Worm (Caenorhabditis elegans): ENCODE data around the gene R12B2.6.
A peak's percentile ranks its signal among the peaks of the same experiment; 100 is the strongest.

R12B2.6 gene

DNA sequence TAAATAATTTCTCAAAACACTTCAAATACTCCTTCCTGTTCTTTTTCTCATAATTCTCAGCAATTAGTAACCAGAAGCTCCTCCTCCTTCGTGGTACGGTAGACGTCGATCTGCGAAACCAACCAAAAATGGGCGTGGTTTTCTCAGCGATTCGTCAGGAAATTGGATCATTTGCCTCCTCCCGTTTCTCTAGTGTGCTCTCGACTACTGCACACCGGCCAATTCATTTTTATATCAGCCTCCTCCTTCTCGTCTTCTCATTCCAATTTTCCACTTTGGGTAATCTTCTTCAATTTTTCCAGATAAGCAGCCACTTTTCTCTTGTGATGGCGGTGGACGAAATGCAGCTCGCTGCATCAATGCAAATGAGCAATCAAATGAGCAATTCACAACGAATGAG lies 35.2 kb downstream of the R12B2.6 start, which contains the start of gene ceh-10:
Gene ceh-10, plus strand, starts transcription at position 301 of the 400 bp plus-strand sequence.
- TF ChIP-seq flh-1 (GFP tag; optimal IDR thresholded peaks at IDR 0.05) (no peak), zip-8 (tag; optimal IDR thresholded peaks at IDR 0.05) (no peak), unc-39 (tag; optimal IDR thresholded peaks at IDR 0.05) (no peak), mep-1 (tag; optimal IDR thresholded peaks at IDR 0.05) (no peak), ceh-43 (GFP tag; optimal IDR thresholded peaks at IDR 0.05) (no peak), sem-2 (GFP tag; optimal IDR thresholded peaks at IDR 0.05) (no peak), drap-1 (GFP tag; optimal IDR thresholded peaks at IDR 0.05) (no peak), nhr-28 (tag; optimal IDR thresholded peaks at IDR 0.05) (no peak), ceh-39 (tag; optimal IDR thresholded peaks at IDR 0.05) (no peak), lsy-2 (tag; optimal IDR thresholded peaks at IDR 0.05) (no peak), hlh-1 (tag; optimal IDR thresholded peaks at IDR 0.05) (no peak), blmp-1 (tag; optimal IDR thresholded peaks at IDR 0.05) (no peak), lin-13 (tag; optimal IDR thresholded peaks at IDR 0.05) (no peak), tbx-8 (GFP tag; optimal IDR thresholded peaks at IDR 0.05) (no peak)

DNA sequence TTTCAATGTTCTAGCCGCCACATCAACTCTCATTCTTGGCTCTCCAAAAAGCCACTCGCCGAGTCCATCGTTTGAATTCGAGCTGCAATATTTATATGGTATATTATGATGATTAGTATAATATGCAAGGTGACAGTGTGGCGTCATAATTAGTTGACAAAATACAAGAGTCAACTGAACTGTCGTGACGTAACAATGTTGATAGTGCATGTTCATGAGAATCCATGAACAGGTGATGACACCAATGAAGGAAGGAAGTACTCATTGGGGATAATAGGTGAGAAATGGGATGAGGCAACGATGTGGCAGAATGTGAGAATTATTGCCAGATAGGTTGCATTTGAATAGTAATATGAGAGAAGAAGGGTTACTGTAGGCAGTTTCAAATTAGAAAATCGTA lies 39.0 kb downstream of the R12B2.6 start:
- TF ChIP-seq ztf-11 (tag; optimal IDR thresholded peaks at IDR 0.05) (no peak), zip-8 (tag; optimal IDR thresholded peaks at IDR 0.05) (peak; percentile 52), nhr-2 (tag; optimal IDR thresholded peaks at IDR 0.05) (peak; percentile 97)

DNA sequence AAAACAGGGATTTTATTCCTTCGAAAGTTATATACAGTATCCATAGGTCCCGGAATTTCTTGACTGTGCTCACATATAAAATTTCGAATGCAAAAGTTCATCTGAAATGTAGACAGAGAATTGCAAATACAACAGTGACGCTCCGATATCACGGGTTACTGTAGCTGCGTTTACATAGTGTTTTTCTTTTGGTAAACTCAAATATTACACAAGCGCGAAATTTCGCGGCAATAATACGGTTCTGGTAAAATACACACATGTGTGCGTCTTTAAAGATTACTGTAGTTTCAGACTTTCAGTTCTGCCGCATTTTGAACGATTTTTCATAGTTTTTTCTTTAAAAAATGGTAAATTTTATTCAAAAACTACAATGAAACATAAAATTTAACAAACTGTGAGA lies 43.4 kb downstream of the R12B2.6 start, which contains the start of gene rev-3:
Gene rev-3, minus strand, starts transcription at position 101 of the 400 bp plus-strand sequence.
- no peak for TF ChIP-seq zip-8 (tag; optimal IDR thresholded peaks at IDR 0.05)
- TF ChIP-seq lsy-2 (tag; optimal IDR thresholded peaks at IDR 0.05), result no peak
- no peak for TF ChIP-seq cnd-1 (tag; optimal IDR thresholded peaks at IDR 0.05)
- TF ChIP-seq hlh-1 (tag; optimal IDR thresholded peaks at IDR 0.05), result no peak
- TF ChIP-seq flh-1 (GFP tag; optimal IDR thresholded peaks at IDR 0.05), result no peak
- no peak for TF ChIP-seq ham-2 (GFP tag; optimal IDR thresholded peaks at IDR 0.05)
- TF ChIP-seq tbx-8 (GFP tag; optimal IDR thresholded peaks at IDR 0.05), result no peak
- no peak for TF ChIP-seq ces-1 (GFP tag; optimal IDR thresholded peaks at IDR 0.05)

DNA sequence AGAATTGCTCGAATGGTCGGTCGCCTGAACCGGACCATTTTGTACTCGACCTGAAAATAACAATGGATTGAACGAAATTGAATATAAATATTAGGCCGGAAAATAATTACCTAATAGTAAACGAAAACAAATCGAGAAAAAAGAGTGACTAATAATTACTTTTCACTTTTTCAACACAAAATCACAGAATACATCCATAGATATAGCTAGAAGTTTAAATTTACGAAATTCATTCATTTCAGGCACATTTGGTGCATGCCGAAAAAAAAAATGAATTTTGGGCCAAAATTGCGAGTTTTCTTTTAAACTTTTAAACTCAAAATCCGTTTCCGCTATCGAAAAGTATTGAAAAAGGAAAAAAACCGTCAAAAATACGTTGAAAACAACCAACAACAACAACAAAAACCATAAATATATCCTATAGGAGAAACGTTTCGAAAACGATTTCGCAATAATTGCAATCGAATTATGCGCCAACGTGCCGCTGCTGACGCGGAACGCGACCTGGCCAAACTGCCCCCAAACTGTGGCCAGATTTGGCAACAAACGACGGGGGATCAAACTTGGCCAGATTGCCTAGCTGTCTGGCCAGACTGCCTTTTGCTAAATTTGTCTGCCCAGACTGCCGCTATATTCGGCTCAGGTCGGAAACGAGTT lies 48.6 kb downstream of the R12B2.6 start, which contains the start of gene Y37B11A.3:
Gene Y37B11A.3, minus strand, starts transcription at position 51 of the 657 bp plus-strand sequence.
- TF ChIP-seq pha-4 (tag; optimal IDR thresholded peaks at IDR 0.05) (peak; percentile 47), nhr-237 (tag; optimal IDR thresholded peaks at IDR 0.05) (peak; percentile 32), lsy-2 (tag; optimal IDR thresholded peaks at IDR 0.05) (peak; percentile 38), mep-1 (tag; optimal IDR thresholded peaks at IDR 0.05) (peak; percentile 17), ces-1 (GFP tag; optimal IDR thresholded peaks at IDR 0.05) (peak; percentile 54), lin-13 (tag; optimal IDR thresholded peaks at IDR 0.05) (peak; percentile 53), unc-120 (tag; optimal IDR thresholded peaks at IDR 0.05; ENCODE audit: poor library complexity, severe bottlenecking) (peak; percentile 99), ham-2 (GFP tag; optimal IDR thresholded peaks at IDR 0.05) (no peak), zip-8 (tag; optimal IDR thresholded peaks at IDR 0.05) (no peak)

Measured in whole organism, mixed stage, embryonic.